Worm (Caenorhabditis elegans) whole organism, midembryonic: Measurements from ENCODE around the gene srh-292.

Experiments
- T22C8.4 ChIP-seq: fragments of 200-800 bp; sonication (Bioruptor generic); IDR thresholded peaks from 2 replicates; pipeline ENCODE4 v1.3.6; 2022; ENCODE audit warnings: missing genetic modification characterization, missing compliant biosample characterization
- klf-2 ChIP-seq: fragments of 200-800 bp; sonication (Bioruptor generic); conservative IDR thresholded peaks from 2 replicates; pipeline ENCODE4 v1.3.6; 2022; ENCODE audit warnings: missing genetic modification reagents, missing genetic modification characterization, missing compliant biosample characterization
- ref-1 ChIP-seq: fragments of 200-800 bp; sonication (Bioruptor generic); conservative IDR thresholded peaks from 2 replicates; pipeline ENCODE4 v1.3.6; 2022; ENCODE audit warnings: missing genetic modification reagents, missing genetic modification characterization, missing compliant biosample characterization
- tab-1 ChIP-seq: fragments of 200-800 bp; sonication (Bioruptor generic); IDR thresholded peaks from 2 replicates; pipeline ENCODE4 v1.3.6; 2022; ENCODE audit warnings: missing genetic modification characterization, missing compliant biosample characterization
- ztf-23 ChIP-seq: fragments of 200-800 bp; sonication (Bioruptor generic); IDR thresholded peaks from 2 replicates; pipeline ENCODE4 v1.3.6; 2022; ENCODE audit warnings: missing genetic modification reagents, missing genetic modification characterization, missing compliant biosample characterization

DNA sequence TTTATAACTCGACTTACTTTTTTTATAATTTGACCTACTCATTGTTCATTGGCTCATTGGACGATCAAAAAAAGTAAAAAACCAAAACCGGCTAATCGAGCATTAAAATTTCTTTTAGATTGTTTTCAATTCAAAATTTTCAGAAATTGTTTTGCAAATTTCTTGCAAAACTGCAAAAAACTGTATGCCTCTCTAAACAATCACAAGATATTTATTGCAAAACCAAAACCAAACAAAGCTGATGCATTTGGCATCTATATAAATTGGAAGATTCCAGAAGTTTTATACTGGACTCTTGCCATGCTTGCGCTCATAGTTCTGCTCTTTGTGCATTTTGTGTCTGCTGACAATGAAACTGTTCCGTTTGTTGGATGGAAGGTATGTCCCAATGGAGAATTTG lies 24.9 kb upstream of the srh-292 start, which contains the start of gene C47A10.12:
- TF ChIP-seq T22C8.4 (GFP tag; lab: Robert Waterston, UW), result no peak
- no peak for TF ChIP-seq tab-1 (GFP tag; lab: Robert Waterston, UW)
- no peak for TF ChIP-seq klf-2 (GFP tag; lab: Robert Waterston, UW)
- no peak for TF ChIP-seq ref-1 (GFP tag; lab: Robert Waterston, UW)
- TF ChIP-seq ztf-23, result no peak
